Fruit fly (Drosophila melanogaster): ENCODE measurements around the gene futsch.

The futsch gene

DNA sequence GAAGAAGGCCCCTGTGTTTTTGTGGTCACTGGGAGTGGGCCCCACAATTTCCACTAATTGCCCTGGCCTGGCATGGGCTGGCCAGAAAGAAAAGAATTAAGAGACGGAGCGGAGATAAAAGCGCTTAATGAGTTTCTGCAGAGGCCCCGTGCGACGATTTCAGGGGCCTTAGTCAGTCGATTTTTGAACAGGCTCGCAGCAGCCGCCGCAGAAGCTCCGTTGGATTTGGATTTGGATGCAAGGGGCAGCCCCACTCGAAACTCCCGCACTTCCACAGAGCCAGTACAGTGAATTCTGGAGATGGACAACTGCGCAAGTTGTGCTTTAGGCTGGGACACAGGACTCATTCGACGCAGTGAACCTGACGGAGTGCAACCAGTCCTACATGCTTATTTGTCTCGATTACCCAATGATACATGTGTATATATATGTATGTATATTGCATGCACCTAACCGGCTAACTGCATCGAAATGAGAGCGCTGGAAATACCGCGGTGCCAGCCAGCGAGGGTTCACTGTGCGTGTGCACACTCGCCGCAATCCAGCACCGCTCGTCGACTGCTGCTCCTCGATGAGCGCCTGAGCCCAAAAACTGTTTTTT, 10.3 kb upstream of the futsch start (continued):
- TF ChIP-seq dmrt99B (tag; optimal IDR thresholded peaks at IDR 0.05) (peak; percentile 67), Ets65A (GFP tag) (peak; percentile 93), nom (GFP tag; optimal IDR thresholded peaks at IDR 0.05) (peak; percentile 56), CG6683 (GFP tag; optimal IDR thresholded peaks at IDR 0.05) (no peak), CG17802 (tag; optimal IDR thresholded peaks at IDR 0.05) (no peak), CG8359 (GFP tag; optimal IDR thresholded peaks at IDR 0.05; ENCODE audit: borderline replicate concordance) (no peak), phol (tag; optimal IDR thresholded peaks at IDR 0.05) (peak; percentile 62), tup (GFP tag; optimal IDR thresholded peaks at IDR 0.05) (no peak), D19A (tag; optimal IDR thresholded peaks at IDR 0.05) (peak; percentile 36), CG14667 (GFP tag; IDR thresholded peaks at IDR 0.05) (0 out of 2 replicates have a peak, but pooled peaks have one; percentile 44), CG34224 (GFP tag; IDR thresholded peaks at IDR 0.05; ENCODE audit: partially characterized antibody) (no peak), hkb (optimal IDR thresholded peaks at IDR 0.05) (no peak), hkb (GFP tag; IDR thresholded peaks at IDR 0.05) (peak; percentile 72; the same call in 1 of the 2 replicates), CG18599 (GFP tag; optimal IDR thresholded peaks at IDR 0.05) (peak; percentile 72), CG6175 (GFP tag; IDR thresholded peaks at IDR 0.05) (no peak), Hr51 (GFP tag; optimal IDR thresholded peaks at IDR 0.05) (peak; percentile 38 to 65), Usf (GFP tag; optimal IDR thresholded peaks at IDR 0.05) (peak; percentile 46), zfh1 (GFP tag; IDR thresholded peaks at IDR 0.05) (peak; percentile 76; the same call in 2 of the 3 replicates), CG4328 (GFP tag; optimal IDR thresholded peaks at IDR 0.05) (no peak), Gug (GFP tag; IDR thresholded peaks at IDR 0.05) (peak; percentile 76), pita (GFP tag; optimal IDR thresholded peaks at IDR 0.05) (no peak), fd96Cb (tag; optimal IDR thresholded peaks at IDR 0.05) (peak; percentile 71), CG1233 (GFP tag; optimal IDR thresholded peaks at IDR 0.05) (peak; percentile 55), exex (tag; optimal IDR thresholded peaks at IDR 0.05) (no peak), CG10565 (GFP tag; optimal IDR thresholded peaks at IDR 0.05) (no peak), chm (GFP tag; IDR thresholded peaks at IDR 0.05) (no peak), gcm (GFP tag; optimal IDR thresholded peaks at IDR 0.05) (peak; percentile 2), CG7987 (GFP tag; optimal IDR thresholded peaks at IDR 0.05) (no peak), Oli (tag; optimal IDR thresholded peaks at IDR 0.05) (peak; percentile 66), CG15011 (GFP tag; optimal IDR thresholded peaks at IDR 0.05) (peak; percentile 41), Dek (tag; optimal IDR thresholded peaks at IDR 0.05) (peak; percentile 31), CTCF (GFP tag; optimal IDR thresholded peaks at IDR 0.05) (no peak), H15 (GFP tag; IDR thresholded peaks at IDR 0.05) (peak; percentile 52; the same call in 1 of the 3 replicates), NC2α (GFP tag; optimal IDR thresholded peaks at IDR 0.05) (peak; percentile 3), ERR (GFP tag; optimal IDR thresholded peaks at IDR 0.05) (no peak), vnd (GFP tag; IDR thresholded peaks at IDR 0.05; ENCODE audit: partially characterized antibody) (no peak), CG12299 (tag; optimal IDR thresholded peaks at IDR 0.05) (no peak), scrt (GFP tag; optimal IDR thresholded peaks at IDR 0.05) (peak; percentile 38), prd (optimal IDR thresholded peaks at IDR 0.05) (no peak), prd (GFP tag; IDR thresholded peaks at IDR 0.05) (peak; percentile 83), bbx (GFP tag; IDR thresholded peaks at IDR 0.05; ENCODE audit: partially characterized antibody) (no peak), toy (GFP tag; IDR thresholded peaks at IDR 0.05) (0 out of 2 replicates have a peak, but pooled peaks have one; percentile 18), pan (optimal IDR thresholded peaks at IDR 0.05) (no peak), pan (GFP tag; optimal IDR thresholded peaks at IDR 0.05 in 1 of 2, IDR thresholded peaks at IDR 0.05 in 1 of 2) (peak in 1 of 2 experiments; percentile 70), CG2678 (tag; optimal IDR thresholded peaks at IDR 0.05) (peak; percentile 71), knrl (GFP tag; IDR thresholded peaks at IDR 0.05; ENCODE audit: partially characterized antibody) (no peak), eve (GFP tag; optimal IDR thresholded peaks at IDR 0.05) (no peak), dm (GFP tag; optimal IDR thresholded peaks at IDR 0.05) (no peak), CG15514 (GFP tag; optimal IDR thresholded peaks at IDR 0.05) (peak; percentile 42), jigr1 (GFP tag; IDR thresholded peaks at IDR 0.05) (peak; percentile 56; the same call in 2 of the 3 replicates)

Data from whole organism, embryonic.